Worm (Caenorhabditis elegans): Measurements from ENCODE around the gene uba-1.

ce11 chrIV:10021283-10021682, 26.5 kb upstream of the uba-1 start, which contains the start of gene F44D12.19:
- TF ChIP-seq lin-38 (GFP tag; IDR thresholded peaks at IDR 0.05) (no peak), hlh-11 (tag; optimal IDR thresholded peaks at IDR 0.05) (no peak), fkh-10 (GFP tag; optimal IDR thresholded peaks at IDR 0.05) (no peak), aly-2 (tag; optimal IDR thresholded peaks at IDR 0.05) (no peak), lin-13 (GFP tag; optimal IDR thresholded peaks at IDR 0.05) (no peak), Y48G9A.11 (GFP tag; IDR thresholded peaks at IDR 0.05) (no peak), attf-4 (tag; optimal IDR thresholded peaks at IDR 0.05) (no peak)
